Fruit fly (Drosophila melanogaster) whole organism, embryonic: ENCODE results near the gene CG12177.

ENCODE experiments used
- CG10543 ChIP-seq: fragments of 200-800 bp; sonication (Bioruptor generic); optimal IDR thresholded peaks from 3 replicates; lab custom pipeline; 2017; ENCODE audit warnings: missing biosample characterization, mild to moderate bottlenecking, missing genetic modification characterization, moderate library complexity
- CG12219 ChIP-seq: fragments of 200-800 bp; sonication (Bioruptor generic); optimal IDR thresholded peaks from 3 replicates; lab custom pipeline; 2018; ENCODE audit warnings: missing biosample characterization, mild to moderate bottlenecking, missing genetic modification characterization
- CG12659 ChIP-seq: fragments of 200-800 bp; sonication (Bioruptor generic); optimal IDR thresholded peaks from 3 replicates; lab custom pipeline; 2017; ENCODE audit warnings: mild to moderate bottlenecking, missing biosample characterization, missing genetic modification reagents, missing genetic modification characterization
- CG13624 ChIP-seq: fragments of 200-800 bp; sonication (Bioruptor generic); optimal IDR thresholded peaks from 2 replicates; lab custom pipeline; 2016; ENCODE audit warnings: missing biosample characterization, missing genetic modification characterization
- CG17385 ChIP-seq: fragments of 200-800 bp; sonication (Bioruptor generic); optimal IDR thresholded peaks from 3 replicates; lab custom pipeline; 2018; ENCODE audit warnings: missing biosample characterization, mild to moderate bottlenecking, missing genetic modification characterization
- CG2875 ChIP-seq: fragments of 200-800 bp; sonication (Bioruptor generic); optimal IDR thresholded peaks from 2 replicates; lab custom pipeline; 2017; ENCODE audit warnings: missing biosample characterization, mild to moderate bottlenecking, missing genetic modification characterization, missing genetic modification reagents
- CG34376 ChIP-seq: fragments of 200-800 bp; sonication (Bioruptor generic); optimal IDR thresholded peaks from 2 replicates; lab custom pipeline; 2018; ENCODE audit warnings: missing biosample characterization, mild to moderate bottlenecking, missing genetic modification characterization
- CG3838 ChIP-seq: fragments of 200-800 bp; sonication (Bioruptor generic); optimal IDR thresholded peaks from 3 replicates; lab custom pipeline; 2016; ENCODE audit warnings: missing biosample characterization, missing genetic modification characterization
- CG3995 ChIP-seq: fragments of 200-800 bp; sonication (Bioruptor generic); optimal IDR thresholded peaks from 3 replicates; lab custom pipeline; 2016; ENCODE audit warnings: missing biosample characterization, missing genetic modification characterization
- CG6854 ChIP-seq: fragments of 200-800 bp; sonication (Bioruptor generic); optimal IDR thresholded peaks from 3 replicates; lab custom pipeline; 2017; ENCODE audit warnings: missing biosample characterization, mild to moderate bottlenecking, missing genetic modification characterization
- CG7372 ChIP-seq: fragments of 200-800 bp; sonication (Bioruptor generic); IDR thresholded peaks from 2 replicates; pipeline ENCODE4 v1.3.6; 2022; ENCODE audit warnings: missing biosample characterization, missing genetic modification characterization
- CG7987 ChIP-seq: fragments of 200-800 bp; sonication (Bioruptor generic); optimal IDR thresholded peaks from 2 replicates; lab custom pipeline; 2018; ENCODE audit warnings: missing biosample characterization, mild to moderate bottlenecking, missing genetic modification characterization, moderate library complexity
- CG8765 ChIP-seq: fragments of 200-800 bp; sonication (Bioruptor generic); IDR thresholded peaks from 2 replicates; pipeline ENCODE4 v1.3.6; 2022; ENCODE audit warnings: missing biosample characterization, missing genetic modification characterization
- CG9797 ChIP-seq: fragments of 200-800 bp; sonication (Bioruptor generic); optimal IDR thresholded peaks from 3 replicates; lab custom pipeline; 2018; ENCODE audit warnings: missing biosample characterization, mild to moderate bottlenecking, missing genetic modification characterization
- Dbx ChIP-seq: fragments of 200-800 bp; sonication (Bioruptor generic); IDR thresholded peaks from 3 replicates; pipeline ENCODE4 v1.3.6; 2022; ENCODE audit warnings: missing biosample characterization, missing genetic modification characterization
- Doc2 ChIP-seq: fragments of 200-800 bp; sonication (Bioruptor generic); IDR thresholded peaks from 2 replicates; pipeline ENCODE4 v1.3.6; 2022; ENCODE audit warnings: missing biosample characterization, missing genetic modification characterization
- GATAe ChIP-seq: fragments of 200-800 bp; sonication (Bioruptor generic); conservative IDR thresholded peaks from 2 replicates; pipeline ENCODE4 v1.3.6; 2022; ENCODE audit warnings: missing biosample characterization, missing genetic modification characterization
- HHEX ChIP-seq: fragments of 200-800 bp; sonication (Bioruptor generic); optimal IDR thresholded peaks from 3 replicates; lab custom pipeline; 2017; ENCODE audit warnings: missing biosample characterization, mild to moderate bottlenecking, missing genetic modification characterization, missing genetic modification reagents
- HmgD ChIP-seq: fragments of 200-800 bp; sonication (Bioruptor generic); optimal IDR thresholded peaks from 3 replicates; lab custom pipeline; 2016; ENCODE audit warnings: missing biosample characterization, missing genetic modification characterization
- Hmr ChIP-seq: fragments of 200-800 bp; sonication (Bioruptor generic); optimal IDR thresholded peaks from 3 replicates; lab custom pipeline; 2017; ENCODE audit warnings: mild to moderate bottlenecking, missing biosample characterization, missing genetic modification reagents, missing genetic modification characterization
- Hr78 ChIP-seq, 2 experiments: fragments of 200-800 bp in 1 of 2; fragments of >200 bp in 1 of 2; sonication (Bioruptor generic) in 1 of 2; optimal IDR thresholded peaks; 2 replicates each; lab custom pipeline; 2017 to 2019; ENCODE audit warnings: missing biosample characterization in 2 of 2, missing genetic modification characterization in 2 of 2, mild to moderate bottlenecking in 1 of 2, moderate library complexity in 1 of 2
- MESR4 ChIP-seq: fragments of 200-800 bp; sonication (Bioruptor generic); optimal IDR thresholded peaks from 2 replicates; lab custom pipeline; 2018; ENCODE audit warnings: missing biosample characterization, mild to moderate bottlenecking, missing genetic modification characterization, moderate library complexity
- Med ChIP-seq: fragments of 200-800 bp; sonication (Bioruptor generic); peaks from one replicate; lab custom pipeline; 2016; ENCODE audit warnings: missing biosample characterization, missing genetic modification characterization, mild to moderate bottlenecking, inconsistent platforms, moderate library complexity
- Pdp1 ChIP-seq, 2 experiments: fragments of 200-800 bp; sonication (Bioruptor generic); optimal IDR thresholded peaks; 3 replicates each; lab custom pipeline; 2016; ENCODE audit warnings: missing biosample characterization in 2 of 2, missing genetic modification characterization in 2 of 2, mild to moderate bottlenecking in 1 of 2, moderate library complexity in 1 of 2
- Tbp ChIP-seq: fragments of >200 bp; optimal IDR thresholded peaks from 2 replicates; lab custom pipeline; 2018; ENCODE audit warnings: missing biosample characterization, missing genetic modification characterization
- Trl ChIP-seq, 3 experiments: fragments of >200 bp in 2 of 3; fragments of 200-800 bp in 1 of 3; sonication (Bioruptor generic) in 1 of 3; optimal IDR thresholded peaks; 2 replicates in 1 of 3; 3 replicates in 2 of 3; lab custom pipeline; 2016 to 2017; ENCODE audit warnings: missing biosample characterization in 1 of 3, missing genetic modification characterization in 1 of 3
- chinmo ChIP-seq: fragments of 200-800 bp; sonication (Bioruptor generic); IDR thresholded peaks from 4 replicates; pipeline ENCODE4 v1.3.6; 2022; ENCODE audit warnings: missing biosample characterization, missing genetic modification characterization; ENCODE audit not compliant: partially characterized antibody
- crol ChIP-seq: fragments of 200-800 bp; sonication (Bioruptor generic); IDR thresholded peaks from 2 replicates; pipeline ENCODE4 v1.3.6; 2022; ENCODE audit warnings: missing biosample characterization, missing genetic modification characterization
- cwo ChIP-seq: fragments of 200-800 bp; sonication (Bioruptor generic); optimal IDR thresholded peaks from 3 replicates; lab custom pipeline; 2017; ENCODE audit warnings: missing biosample characterization, missing genetic modification characterization, mild to moderate bottlenecking, moderate library complexity, missing genetic modification reagents
- disco-r ChIP-seq: fragments of 200-800 bp; sonication (Bioruptor generic); optimal IDR thresholded peaks from 2 replicates; lab custom pipeline; 2016; ENCODE audit warnings: missing biosample characterization, missing genetic modification characterization
- ems ChIP-seq: fragments of 200-800 bp; sonication (Bioruptor generic); optimal IDR thresholded peaks from 3 replicates; lab custom pipeline; 2016; ENCODE audit warnings: missing biosample characterization, missing genetic modification characterization
- exex ChIP-seq: fragments of 200-800 bp; sonication (Bioruptor generic); optimal IDR thresholded peaks from 4 replicates; lab custom pipeline; 2018; ENCODE audit warnings: missing biosample characterization, mild to moderate bottlenecking, missing genetic modification characterization, moderate library complexity
- gce ChIP-seq: fragments of 200-800 bp; sonication (Bioruptor generic); IDR thresholded peaks from 3 replicates; pipeline ENCODE4 v1.3.6; 2022; ENCODE audit warnings: missing biosample characterization, missing genetic modification characterization
- grn ChIP-seq: fragments of 200-800 bp; sonication (Bioruptor generic); optimal IDR thresholded peaks from 3 replicates; lab custom pipeline; 2017; ENCODE audit warnings: missing biosample characterization, missing genetic modification characterization
- inv ChIP-seq: fragments of 200-800 bp; sonication (Bioruptor generic); IDR thresholded peaks from 2 replicates; pipeline ENCODE4 v1.3.6; 2022; ENCODE audit warnings: missing biosample characterization, missing genetic modification characterization; ENCODE audit not compliant: partially characterized antibody
- mirr ChIP-seq: fragments of 200-800 bp; sonication (Bioruptor generic); optimal IDR thresholded peaks from 3 replicates; lab custom pipeline; 2018; ENCODE audit warnings: missing biosample characterization, mild to moderate bottlenecking, missing genetic modification characterization
- nerfin-2 ChIP-seq: fragments of 200-800 bp; sonication (Bioruptor generic); IDR thresholded peaks from 2 replicates; pipeline ENCODE4 v1.3.6; 2022; ENCODE audit warnings: missing biosample characterization, missing genetic modification characterization; ENCODE audit not compliant: partially characterized antibody
- rib ChIP-seq: fragments of 200-800 bp; sonication (Bioruptor generic); IDR thresholded peaks from 2 replicates; pipeline ENCODE4 v1.3.6; 2022; ENCODE audit warnings: missing biosample characterization, missing genetic modification characterization
- scrt ChIP-seq: fragments of 200-800 bp; sonication (Bioruptor generic); optimal IDR thresholded peaks from 2 replicates; lab custom pipeline; 2018; ENCODE audit warnings: missing biosample characterization, mild to moderate bottlenecking, missing genetic modification characterization, moderate library complexity
- sd ChIP-seq: fragments of 200-800 bp; sonication (Bioruptor generic); optimal IDR thresholded peaks from 3 replicates; lab custom pipeline; 2018; ENCODE audit warnings: missing biosample characterization, mild to moderate bottlenecking, missing genetic modification characterization, moderate library complexity
- sug ChIP-seq: fragments of 200-800 bp; optimal IDR thresholded peaks from 2 replicates; lab custom pipeline; 2019; ENCODE audit warnings: missing biosample characterization, mild to moderate bottlenecking, missing genetic modification characterization, moderate library complexity
- tup ChIP-seq: fragments of 200-800 bp; sonication (Bioruptor generic); optimal IDR thresholded peaks from 2 replicates; lab custom pipeline; 2016; ENCODE audit warnings: missing biosample characterization, mild to moderate bottlenecking, missing genetic modification characterization, moderate library complexity
- twi ChIP-seq: fragments of 200-800 bp; optimal IDR thresholded peaks from 2 replicates; lab custom pipeline; 2019; ENCODE audit warnings: missing biosample characterization, mild to moderate bottlenecking, missing genetic modification characterization, moderate library complexity
- vfl ChIP-seq: fragments of 200-800 bp; sonication (Bioruptor generic); optimal IDR thresholded peaks from 2 replicates; lab custom pipeline; 2016; ENCODE audit warnings: missing biosample characterization, missing genetic modification characterization
- wor ChIP-seq: fragments of 200-800 bp; sonication (Bioruptor generic); IDR thresholded peaks from 2 replicates; pipeline ENCODE4 v1.3.6; 2022; ENCODE audit warnings: missing biosample characterization, missing genetic modification characterization

Gene CG12177

DNA sequence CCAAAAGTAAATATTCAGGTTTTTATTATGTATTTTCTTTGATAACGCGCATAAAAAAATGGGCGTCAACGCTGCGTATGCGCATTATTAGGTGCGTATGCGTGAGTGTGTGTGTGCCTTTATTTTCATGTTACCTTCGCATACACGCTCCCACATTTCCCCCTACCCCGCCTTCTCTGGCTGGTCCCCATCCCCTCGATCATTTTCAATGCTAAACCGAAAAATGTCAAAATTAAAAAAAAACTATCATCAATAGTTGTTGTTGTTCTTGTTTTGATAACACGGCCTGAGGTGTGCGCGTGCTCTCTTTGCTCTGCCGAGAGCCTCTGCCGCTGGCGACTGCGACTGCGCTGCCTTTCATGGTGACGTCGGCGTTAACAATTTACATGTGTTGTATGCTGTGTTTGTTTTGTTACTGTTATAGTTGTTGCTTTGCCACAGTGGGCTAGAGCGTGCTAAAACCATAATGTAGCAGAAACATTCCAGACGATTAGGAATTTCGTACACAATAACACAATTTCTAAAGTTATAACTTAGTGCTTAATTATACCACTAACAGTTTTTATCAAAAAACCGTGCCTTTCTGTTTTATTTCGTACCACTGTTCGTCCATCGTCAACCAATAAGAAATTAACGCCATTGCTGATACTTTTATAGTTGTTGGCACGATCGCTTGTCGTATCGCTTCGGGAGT is 40.2 kb downstream of the CG12177 start (continued):
- TF ChIP-seq twi (tag; lab: Kevin White, UChicago) (peak; percentile 96), tup (peak; percentile 98), Pdp1 (GFP tag; optimal IDR thresholded peaks at IDR 0.05; lab: Kevin White, UChicago) (peak; percentile 98 to 99), ems (peak; percentile 99), CG9797 (peak; percentile 58), vfl (GFP tag; lab: Kevin White, UChicago) (peak; percentile 97), CG8765 (peak; percentile 97)

DNA sequence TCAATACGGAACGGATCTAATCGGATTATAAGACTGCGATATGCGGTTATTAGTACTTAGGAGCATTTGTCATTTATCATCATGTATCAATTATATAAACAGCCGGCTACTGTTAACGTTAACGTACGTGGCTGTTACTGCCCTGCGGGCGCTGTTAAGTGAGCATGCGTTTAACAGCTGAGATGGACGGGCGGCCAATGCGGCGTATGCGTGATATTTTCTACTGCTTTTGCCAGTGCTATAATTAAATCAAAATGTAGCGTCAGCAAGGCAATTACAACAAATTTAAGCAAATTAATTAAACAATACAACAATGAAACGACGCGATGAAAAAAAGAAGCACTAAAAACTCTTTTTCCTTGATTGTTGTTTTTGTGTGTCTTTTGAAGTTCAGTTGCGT is 42.7 kb downstream of the CG12177 start:
- TF ChIP-seq CG7372 (GFP tag; lab: Robert Waterston, UW): peak; percentile 80
- TF ChIP-seq inv (GFP tag; lab: Robert Waterston, UW): no peak
- TF ChIP-seq chinmo: 0 out of 4 replicates have a peak, but pooled peaks have one; percentile 55
- TF ChIP-seq Pdp1 (GFP tag; optimal IDR thresholded peaks at IDR 0.05; lab: Kevin White, UChicago): peak in 1 of 2 experiments; percentile 75
- peak; percentile 61 for TF ChIP-seq CG7987 (GFP tag; lab: Kevin White, UChicago)
- no peak for TF ChIP-seq CG3838
- TF ChIP-seq Hr78 (GFP tag; optimal IDR thresholded peaks at IDR 0.05; lab: Kevin White, UChicago): no peak
- TF ChIP-seq Med (GFP tag; lab: Kevin White, UChicago): peak; percentile 46

DNA sequence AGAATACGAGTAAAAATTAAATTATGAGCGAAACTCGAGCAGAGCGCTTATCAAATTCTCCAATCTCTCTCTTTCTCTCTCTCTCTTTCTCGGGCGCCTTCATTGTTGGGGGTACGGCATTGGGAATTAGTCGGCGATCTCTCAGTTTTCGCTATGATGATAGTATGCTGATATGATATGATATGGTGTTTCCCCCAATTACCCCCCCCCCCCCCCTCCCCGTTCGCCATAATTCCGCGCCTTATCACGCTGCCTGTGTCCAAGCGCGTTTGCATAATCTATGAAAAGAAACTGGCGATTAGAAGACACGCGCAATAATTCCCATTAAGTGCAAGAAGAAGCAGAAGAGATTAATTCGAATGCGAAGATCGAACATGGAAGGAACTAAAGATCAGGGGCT is 43.5 kb downstream of the CG12177 start:
- TF ChIP-seq cwo (GFP tag; lab: Kevin White, UChicago) (peak; percentile 44), MESR4 (no peak), gce (no peak), crol (GFP tag; lab: Robert Waterston, UW) (peak; percentile 68), HHEX (GFP tag; lab: Kevin White, UChicago) (no peak), disco-r (no peak), CG12219 (GFP tag; lab: Kevin White, UChicago) (no peak), Dbx (GFP tag; lab: Robert Waterston, UW) (0 out of 3 replicates have a peak, but pooled peaks have one; percentile 22), CG12659 (GFP tag; lab: Kevin White, UChicago) (no peak), scrt (no peak), mirr (peak; percentile 71), GATAe (peak; percentile 52), sd (peak; percentile 41), CG6854 (GFP tag; lab: Kevin White, UChicago) (no peak), grn (peak; percentile 16), CG2875 (GFP tag; lab: Kevin White, UChicago) (no peak), CG10543 (GFP tag; lab: Kevin White, UChicago) (peak; percentile 36), Hmr (GFP tag; lab: Kevin White, UChicago) (peak; percentile 24), rib (GFP tag; lab: Robert Waterston, UW) (0 out of 2 replicates have a peak, but pooled peaks have one; percentile 24), Doc2 (GFP tag; lab: Robert Waterston, UW) (no peak), CG13624 (GFP tag; lab: Kevin White, UChicago) (no peak), Tbp (GFP tag; lab: Kevin White, UChicago) (no peak), HmgD (GFP tag; lab: Kevin White, UChicago) (no peak), CG17385 (GFP tag; lab: Kevin White, UChicago) (peak; percentile 19), nerfin-2 (GFP tag; lab: Robert Waterston, UW) (0 out of 2 replicates have a peak, but pooled peaks have one; percentile 5), wor (GFP tag; lab: Robert Waterston, UW) (no peak), Pdp1 (GFP tag; optimal IDR thresholded peaks at IDR 0.05; lab: Kevin White, UChicago) (no peak), CG3995 (GFP tag; lab: Kevin White, UChicago) (no peak), sug (tag; lab: Kevin White, UChicago) (peak; percentile 98), CG34376 (GFP tag; lab: Kevin White, UChicago) (peak; percentile 73), Trl (optimal IDR thresholded peaks at IDR 0.05; lab: Kevin White, UChicago) (peak; percentile 12 to 43), Trl (GFP tag; optimal IDR thresholded peaks at IDR 0.05; lab: Kevin White, UChicago) (no peak), exex (tag; lab: Kevin White, UChicago) (peak; percentile 87)
